Fruit fly (Drosophila melanogaster) whole organism, embryonic: ENCODE measurements around the gene Rexo5.

Source experiments
- Abd-B ChIP-seq: fragments of 200-800 bp; sonication (Bioruptor generic); optimal IDR thresholded peaks from 2 replicates; lab custom pipeline; 2018; ENCODE audit warnings: missing biosample characterization, mild to moderate bottlenecking, missing genetic modification characterization, moderate library complexity
- CG10147 ChIP-seq: fragments of 200-800 bp; sonication (Bioruptor generic); optimal IDR thresholded peaks from 2 replicates; lab custom pipeline; 2019; ENCODE audit warnings: missing biosample characterization, mild to moderate bottlenecking, missing genetic modification characterization, moderate library complexity
- CG12659 ChIP-seq: fragments of 200-800 bp; sonication (Bioruptor generic); optimal IDR thresholded peaks from 3 replicates; lab custom pipeline; 2017; ENCODE audit warnings: mild to moderate bottlenecking, missing biosample characterization, missing genetic modification reagents, missing genetic modification characterization
- CG14014 ChIP-seq: fragments of 200-800 bp; sonication (Bioruptor generic); IDR thresholded peaks from 2 replicates; pipeline ENCODE4 v1.3.6; 2022; ENCODE audit warnings: missing biosample characterization, missing genetic modification characterization
- CG14050 ChIP-seq: fragments of 200-800 bp; sonication (Bioruptor generic); IDR thresholded peaks from 3 replicates; pipeline ENCODE4 v1.3.6; 2022; ENCODE audit warnings: missing biosample characterization, missing genetic modification characterization
- CG1529 ChIP-seq: fragments of 200-800 bp; sonication (Bioruptor generic); optimal IDR thresholded peaks from 3 replicates; lab custom pipeline; 2018; ENCODE audit warnings: missing biosample characterization, missing genetic modification characterization
- CG16815 ChIP-seq: fragments of 200-800 bp; sonication (Bioruptor generic); optimal IDR thresholded peaks from 3 replicates; lab custom pipeline; 2017; ENCODE audit warnings: missing biosample characterization, mild to moderate bottlenecking, missing genetic modification characterization
- CG17359 ChIP-seq: fragments of 200-800 bp; sonication (Bioruptor generic); optimal IDR thresholded peaks from 3 replicates; lab custom pipeline; 2018; ENCODE audit warnings: missing biosample characterization, mild to moderate bottlenecking, missing genetic modification characterization, moderate library complexity
- CG17568 ChIP-seq: fragments of 200-800 bp; sonication (Bioruptor generic); optimal IDR thresholded peaks from 2 replicates; lab custom pipeline; 2018; ENCODE audit warnings: missing biosample characterization, mild to moderate bottlenecking, missing genetic modification characterization, moderate library complexity
- CG2120 ChIP-seq: fragments of 200-800 bp; sonication (Bioruptor generic); optimal IDR thresholded peaks from 3 replicates; lab custom pipeline; 2016; ENCODE audit warnings: missing biosample characterization, missing genetic modification characterization
- CG2202 ChIP-seq: fragments of 200-800 bp; sonication (Bioruptor generic); optimal IDR thresholded peaks from 2 replicates; lab custom pipeline; 2018; ENCODE audit warnings: missing biosample characterization, mild to moderate bottlenecking, missing genetic modification characterization
- CG2889 ChIP-seq: fragments of 200-800 bp; sonication (Bioruptor generic); IDR thresholded peaks from 3 replicates; pipeline ENCODE4 v1.3.6; 2022; ENCODE audit warnings: missing biosample characterization, missing genetic modification characterization
- CG4360 ChIP-seq: fragments of 200-800 bp; sonication (Bioruptor generic); IDR thresholded peaks from 2 replicates; pipeline ENCODE4 v1.3.6; 2022; ENCODE audit warnings: missing biosample characterization, missing genetic modification characterization
- CG9437 ChIP-seq: fragments of 200-800 bp; sonication (Bioruptor generic); optimal IDR thresholded peaks from 2 replicates; lab custom pipeline; 2018; ENCODE audit warnings: missing biosample characterization, mild to moderate bottlenecking, missing genetic modification characterization
- Chrac-16 ChIP-seq: fragments of 200-800 bp; sonication (Bioruptor generic); optimal IDR thresholded peaks from 3 replicates; lab custom pipeline; 2016; ENCODE audit warnings: missing biosample characterization, missing genetic modification characterization
- Dp ChIP-seq: fragments of 200-800 bp; sonication (Bioruptor generic); optimal IDR thresholded peaks from 2 replicates; lab custom pipeline; 2018; ENCODE audit warnings: missing biosample characterization, mild to moderate bottlenecking, missing genetic modification characterization, moderate library complexity
- ERR ChIP-seq: fragments of 200-800 bp; sonication (Bioruptor generic); optimal IDR thresholded peaks from 2 replicates; lab custom pipeline; 2016; ENCODE audit warnings: missing biosample characterization, missing genetic modification characterization
- Fer2 ChIP-seq: fragments of 200-800 bp; sonication (Bioruptor generic); optimal IDR thresholded peaks from 2 replicates; lab custom pipeline; 2018; ENCODE audit warnings: missing biosample characterization, mild to moderate bottlenecking, missing genetic modification characterization, moderate library complexity
- Gug ChIP-seq: fragments of 200-800 bp; sonication (Bioruptor generic); IDR thresholded peaks from 4 replicates; pipeline ENCODE4 v1.3.6; 2022; ENCODE audit warnings: missing biosample characterization, missing genetic modification characterization
- H2.0 ChIP-seq: fragments of 200-800 bp; sonication (Bioruptor generic); IDR thresholded peaks from 2 replicates; pipeline ENCODE4 v1.3.6; 2022; ENCODE audit warnings: missing biosample characterization, missing genetic modification characterization
- HHEX ChIP-seq: fragments of 200-800 bp; sonication (Bioruptor generic); optimal IDR thresholded peaks from 3 replicates; lab custom pipeline; 2017; ENCODE audit warnings: missing biosample characterization, mild to moderate bottlenecking, missing genetic modification characterization, missing genetic modification reagents
- Hr78 ChIP-seq, 2 experiments: fragments of 200-800 bp in 1 of 2; fragments of >200 bp in 1 of 2; sonication (Bioruptor generic) in 1 of 2; optimal IDR thresholded peaks; 2 replicates each; lab custom pipeline; 2017 to 2019; ENCODE audit warnings: missing biosample characterization in 2 of 2, missing genetic modification characterization in 2 of 2, mild to moderate bottlenecking in 1 of 2, moderate library complexity in 1 of 2
- Hsf ChIP-seq: fragments of 200-800 bp; sonication (Bioruptor generic); optimal IDR thresholded peaks from 3 replicates; lab custom pipeline; 2016; ENCODE audit warnings: missing biosample characterization, missing genetic modification characterization
- Lim3 ChIP-seq: fragments of 200-800 bp; sonication (Bioruptor generic); IDR thresholded peaks from 2 replicates; pipeline ENCODE4 v1.3.6; 2022; ENCODE audit warnings: missing biosample characterization, missing genetic modification characterization
- Lpt ChIP-seq: fragments of >200 bp; optimal IDR thresholded peaks from 2 replicates; lab custom pipeline; 2018; ENCODE audit warnings: missing biosample characterization, missing genetic modification characterization
- Med ChIP-seq: fragments of 200-800 bp; sonication (Bioruptor generic); peaks from one replicate; lab custom pipeline; 2016; ENCODE audit warnings: missing biosample characterization, missing genetic modification characterization, mild to moderate bottlenecking, inconsistent platforms, moderate library complexity
- Mes4 ChIP-seq: fragments of 200-800 bp; sonication (Bioruptor generic); optimal IDR thresholded peaks from 2 replicates; lab custom pipeline; 2016; ENCODE audit warnings: missing biosample characterization, missing genetic modification characterization
- Neu2 ChIP-seq: fragments of 200-800 bp; sonication (Bioruptor generic); optimal IDR thresholded peaks from 3 replicates; lab custom pipeline; 2016; ENCODE audit warnings: missing biosample characterization, missing genetic modification characterization, borderline replicate concordance
- NfI ChIP-seq: fragments of 200-800 bp; sonication (Bioruptor generic); optimal IDR thresholded peaks from 3 replicates; lab custom pipeline; 2018; ENCODE audit warnings: missing biosample characterization, mild to moderate bottlenecking, missing genetic modification characterization, moderate library complexity
- Taf1 ChIP-seq: fragments of 200-800 bp; sonication (Bioruptor generic); IDR thresholded peaks from 2 replicates; pipeline ENCODE4 v1.3.6; 2022; ENCODE audit warnings: missing biosample characterization, missing genetic modification characterization
- Vsx1 ChIP-seq: fragments of 200-800 bp; sonication (Bioruptor generic); optimal IDR thresholded peaks from 2 replicates; lab custom pipeline; 2017; ENCODE audit warnings: missing biosample characterization, mild to moderate bottlenecking, missing genetic modification characterization, missing genetic modification reagents
- caup ChIP-seq: fragments of 200-800 bp; sonication (Bioruptor generic); optimal IDR thresholded peaks from 3 replicates; lab custom pipeline; 2017; ENCODE audit warnings: missing biosample characterization, mild to moderate bottlenecking, missing genetic modification characterization, moderate library complexity; ENCODE audit not compliant: severe bottlenecking
- chif ChIP-seq, 2 experiments: fragments of 200-800 bp; sonication (Bioruptor generic); optimal IDR thresholded peaks; 3 replicates each; lab custom pipeline; 2016; ENCODE audit warnings: missing biosample characterization in 2 of 2, missing genetic modification characterization in 2 of 2
- gce ChIP-seq: fragments of 200-800 bp; sonication (Bioruptor generic); IDR thresholded peaks from 3 replicates; pipeline ENCODE4 v1.3.6; 2022; ENCODE audit warnings: missing biosample characterization, missing genetic modification characterization
- gfzf ChIP-seq: fragments of 200-800 bp; sonication (Bioruptor generic); optimal IDR thresholded peaks from 2 replicates; lab custom pipeline; 2016; ENCODE audit warnings: missing biosample characterization, mild to moderate bottlenecking, missing genetic modification characterization, moderate library complexity
- h ChIP-seq: fragments of >200 bp; optimal IDR thresholded peaks from 2 replicates; lab custom pipeline; 2017
- inv ChIP-seq: fragments of 200-800 bp; sonication (Bioruptor generic); IDR thresholded peaks from 2 replicates; pipeline ENCODE4 v1.3.6; 2022; ENCODE audit warnings: missing biosample characterization, missing genetic modification characterization; ENCODE audit not compliant: partially characterized antibody
- odd ChIP-seq: fragments of 200-800 bp; sonication (Bioruptor generic); optimal IDR thresholded peaks from 2 replicates; lab custom pipeline; 2017; ENCODE audit warnings: missing biosample characterization, mild to moderate bottlenecking, missing genetic modification characterization
- onecut ChIP-seq: fragments of 200-800 bp; sonication (Bioruptor generic); IDR thresholded peaks from 2 replicates; pipeline ENCODE4 v1.3.6; 2022; ENCODE audit warnings: missing biosample characterization, missing genetic modification characterization
- org-1 ChIP-seq: fragments of 200-800 bp; sonication (Bioruptor generic); optimal IDR thresholded peaks from 2 replicates; lab custom pipeline; 2017; ENCODE audit warnings: missing biosample characterization, missing genetic modification characterization
- otp ChIP-seq: fragments of 200-800 bp; sonication (Bioruptor generic); IDR thresholded peaks from 3 replicates; pipeline ENCODE4, ENCODE4 v1.3.6; 2022; ENCODE audit warnings: missing biosample characterization, missing genetic modification characterization
- p53 ChIP-seq: fragments of 200-800 bp; sonication (Bioruptor generic); optimal IDR thresholded peaks from 2 replicates; lab custom pipeline; 2016; ENCODE audit warnings: missing biosample characterization, missing genetic modification characterization
- rib ChIP-seq: fragments of 200-800 bp; sonication (Bioruptor generic); IDR thresholded peaks from 2 replicates; pipeline ENCODE4 v1.3.6; 2022; ENCODE audit warnings: missing biosample characterization, missing genetic modification characterization
- scrt ChIP-seq: fragments of 200-800 bp; sonication (Bioruptor generic); optimal IDR thresholded peaks from 2 replicates; lab custom pipeline; 2018; ENCODE audit warnings: missing biosample characterization, mild to moderate bottlenecking, missing genetic modification characterization, moderate library complexity
- tgo ChIP-seq: fragments of 200-800 bp; sonication (Bioruptor generic); IDR thresholded peaks from 3 replicates; pipeline ENCODE4 v1.3.6; 2022; ENCODE audit warnings: missing biosample characterization, missing genetic modification characterization
- tna ChIP-seq: fragments of 200-800 bp; sonication (Bioruptor generic); IDR thresholded peaks from 2 replicates; pipeline ENCODE4 v1.3.6; 2022; ENCODE audit warnings: missing biosample characterization, missing genetic modification characterization; ENCODE audit not compliant: partially characterized antibody
- trem ChIP-seq: fragments of 200-800 bp; optimal IDR thresholded peaks from 3 replicates; lab custom pipeline; 2019; ENCODE audit warnings: missing biosample characterization, mild to moderate bottlenecking, missing genetic modification characterization, moderate library complexity
- ttk ChIP-seq: fragments of 200-800 bp; sonication (Bioruptor generic); IDR thresholded peaks from 2 replicates; pipeline ENCODE4 v2.1.2; 2022; ENCODE audit warnings: missing biosample characterization, missing genetic modification characterization
- tup ChIP-seq: fragments of 200-800 bp; sonication (Bioruptor generic); optimal IDR thresholded peaks from 2 replicates; lab custom pipeline; 2016; ENCODE audit warnings: missing biosample characterization, mild to moderate bottlenecking, missing genetic modification characterization, moderate library complexity
- usp ChIP-seq: fragments of >200 bp; optimal IDR thresholded peaks from 2 replicates; lab custom pipeline; 2017; ENCODE audit warnings: missing biosample characterization, missing genetic modification characterization
- zen ChIP-seq: fragments of 200-800 bp; sonication (Bioruptor generic); optimal IDR thresholded peaks from 3 replicates; lab custom pipeline; 2018; ENCODE audit warnings: missing biosample characterization, mild to moderate bottlenecking, missing genetic modification characterization, moderate library complexity

The Rexo5 gene

DNA sequence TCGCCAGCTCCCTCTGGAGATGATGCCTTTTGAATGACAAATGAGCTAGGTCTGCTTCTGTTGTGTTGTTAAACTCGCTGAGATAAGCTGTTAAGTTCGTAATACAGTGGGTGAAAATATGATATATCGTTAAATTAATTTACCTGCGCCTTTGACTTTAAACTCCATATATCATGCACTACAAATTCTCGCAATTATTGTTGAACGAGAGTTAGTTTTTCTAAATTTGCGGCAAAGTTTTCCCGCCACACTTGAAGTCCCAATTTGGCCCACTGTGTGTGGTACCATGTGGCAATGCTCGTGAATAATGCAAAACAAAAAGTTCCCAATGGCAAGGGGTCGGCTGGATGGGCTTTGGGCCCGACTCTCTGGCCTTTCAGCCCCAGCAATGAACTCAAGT, 26.8 kb upstream of the Rexo5 start (continued):
- TF ChIP-seq CG1529 (GFP tag; lab: Kevin White, UChicago): peak; percentile 6
- no peak for TF ChIP-seq Lpt (GFP tag; lab: Kevin White, UChicago)
- peak; percentile 10 for TF ChIP-seq Mes4
- peak; percentile 77 for TF ChIP-seq CG14050
- peak; percentile 75; the same call in 2 of the 3 replicates for TF ChIP-seq gce
- TF ChIP-seq CG14014 (GFP tag; lab: Robert Waterston, UW): peak; percentile 59; the same call in 1 of the 2 replicates
- TF ChIP-seq ttk (GFP tag; lab: Robert Waterston, UW): peak; percentile 87
- TF ChIP-seq Gug (GFP tag; lab: Robert Waterston, UW): peak; percentile 48; the same call in 2 of the 4 replicates
- no peak for TF ChIP-seq h (lab: Kevin White, UChicago)
- no peak for TF ChIP-seq trem (tag; lab: Kevin White, UChicago)
- TF ChIP-seq Fer2: no peak
- TF ChIP-seq Vsx1 (GFP tag; lab: Kevin White, UChicago): no peak
- TF ChIP-seq CG17568 (GFP tag; lab: Kevin White, UChicago): no peak
- peak; percentile 14 for TF ChIP-seq Chrac-16 (GFP tag; lab: Kevin White, UChicago)
- peak; percentile 65 for TF ChIP-seq CG2120 (GFP tag; lab: Kevin White, UChicago)
- peak; percentile 1 for TF ChIP-seq CG16815 (GFP tag; lab: Kevin White, UChicago)
- no peak for TF ChIP-seq tna (GFP tag; lab: Robert Waterston, UW)
- TF ChIP-seq chif (GFP tag; optimal IDR thresholded peaks at IDR 0.05; lab: Kevin White, UChicago): peak; percentile 40 to 57
- peak; percentile 48 for TF ChIP-seq CG12659
- peak in 1 of 2 experiments; percentile 84 for TF ChIP-seq Hr78 (GFP tag; optimal IDR thresholded peaks at IDR 0.05; lab: Kevin White, UChicago)
- TF ChIP-seq Taf1 (GFP tag; lab: Robert Waterston, UW): no peak
- peak; percentile 58 for TF ChIP-seq HHEX (GFP tag; lab: Kevin White, UChicago)
- no peak for TF ChIP-seq CG4360
- TF ChIP-seq org-1 (GFP tag; lab: Kevin White, UChicago): peak; percentile 46
- no peak for TF ChIP-seq gfzf (GFP tag; lab: Kevin White, UChicago)
- no peak for TF ChIP-seq inv
- TF ChIP-seq Abd-B: peak; percentile 70
- TF ChIP-seq Dp (GFP tag; lab: Kevin White, UChicago): no peak
- TF ChIP-seq Neu2 (GFP tag; lab: Kevin White, UChicago): no peak
- no peak for TF ChIP-seq zen (tag; lab: Kevin White, UChicago)
- TF ChIP-seq onecut: peak; percentile 27; the same call in 1 of the 2 replicates
- TF ChIP-seq rib (GFP tag; lab: Robert Waterston, UW): no peak
- TF ChIP-seq usp: no peak
- TF ChIP-seq NfI (GFP tag; lab: Kevin White, UChicago): peak; percentile 53
- TF ChIP-seq otp: peak; percentile 68; the same call in 2 of the 3 replicates
- TF ChIP-seq H2.0 (GFP tag; lab: Robert Waterston, UW): peak; percentile 52; the same call in 1 of the 2 replicates
- TF ChIP-seq Med (GFP tag; lab: Kevin White, UChicago): peak; percentile 93
- peak; percentile 53; the same call in 1 of the 3 replicates for TF ChIP-seq CG2889 (GFP tag; lab: Robert Waterston, UW)
- TF ChIP-seq CG17359 (tag; lab: Kevin White, UChicago): peak; percentile 83
- peak; percentile 56 for TF ChIP-seq caup (GFP tag; lab: Kevin White, UChicago)
- TF ChIP-seq tup (GFP tag; lab: Kevin White, UChicago): no peak
- peak; percentile 48 for TF ChIP-seq ERR (GFP tag; lab: Kevin White, UChicago)
- peak; percentile 54 for TF ChIP-seq Hsf (GFP tag; lab: Kevin White, UChicago)
- TF ChIP-seq CG2202 (tag; lab: Kevin White, UChicago): no peak
- TF ChIP-seq Lim3 (GFP tag; lab: Robert Waterston, UW): 0 out of 2 replicates have a peak, but pooled peaks have one; percentile 26
- no peak for TF ChIP-seq odd (GFP tag; lab: Kevin White, UChicago)
- TF ChIP-seq tgo (GFP tag; lab: Robert Waterston, UW): peak; percentile 73
- TF ChIP-seq CG9437: peak; percentile 31
- TF ChIP-seq p53 (GFP tag; lab: Kevin White, UChicago): no peak
- peak; percentile 52 for TF ChIP-seq scrt
- TF ChIP-seq CG10147 (GFP tag; lab: Kevin White, UChicago): peak; percentile 31
